Fruit fly (Drosophila melanogaster) whole organism, pupa: ENCODE data around the gene AOX4.

Source experiments
- CG10348 ChIP-seq: fragments of 200-800 bp; sonication (Bioruptor generic); IDR thresholded peaks from 2 replicates; pipeline ENCODE4 v1.3.6; 2022; ENCODE audit warnings: missing biosample characterization, missing genetic modification characterization
- CG12605 ChIP-seq: fragments of 200-800 bp; sonication (Bioruptor generic); IDR thresholded peaks from 2 replicates; pipeline ENCODE4 v1.3.6; 2022; ENCODE audit warnings: missing biosample characterization, missing genetic modification characterization
- CG13204 ChIP-seq: fragments of 200-800 bp; sonication (Bioruptor generic); optimal IDR thresholded peaks from 2 replicates; lab custom pipeline; 2018; ENCODE audit warnings: missing biosample characterization, mild to moderate bottlenecking, missing genetic modification characterization, moderate library complexity
- CG14655 ChIP-seq: fragments of 200-800 bp; sonication (Bioruptor generic); optimal IDR thresholded peaks from 3 replicates; lab custom pipeline; 2017; ENCODE audit warnings: mild to moderate bottlenecking, missing biosample characterization, missing genetic modification reagents, missing genetic modification characterization
- CG15710 ChIP-seq: fragments of 200-800 bp; sonication (Bioruptor generic); optimal IDR thresholded peaks from 2 replicates; lab custom pipeline; 2018; ENCODE audit warnings: missing biosample characterization, mild to moderate bottlenecking, missing genetic modification characterization, moderate library complexity
- CG17806 ChIP-seq: fragments of 200-800 bp; sonication (Bioruptor generic); optimal IDR thresholded peaks from 2 replicates; lab custom pipeline; 2018; ENCODE audit warnings: missing biosample characterization, mild to moderate bottlenecking, missing genetic modification characterization, moderate library complexity
- CG32121 ChIP-seq: fragments of 200-800 bp; sonication (Bioruptor generic); IDR thresholded peaks from 2 replicates; pipeline ENCODE4 v1.3.6; 2022; ENCODE audit warnings: missing biosample characterization, missing genetic modification characterization
- CG34367 ChIP-seq: fragments of 200-800 bp; sonication (Bioruptor generic); optimal IDR thresholded peaks from 2 replicates; lab custom pipeline; 2018; ENCODE audit warnings: missing biosample characterization, mild to moderate bottlenecking, missing genetic modification characterization
- CG4496 ChIP-seq: fragments of 200-800 bp; sonication (Bioruptor generic); IDR thresholded peaks from 3 replicates; pipeline ENCODE4 v1.3.6; 2022; ENCODE audit warnings: missing biosample characterization, missing genetic modification characterization
- CG8159 ChIP-seq: fragments of 200-800 bp; sonication (Bioruptor generic); optimal IDR thresholded peaks from 3 replicates; lab custom pipeline; 2018; ENCODE audit warnings: missing biosample characterization, mild to moderate bottlenecking, missing genetic modification characterization, moderate library complexity
- CG8301 ChIP-seq: fragments of 200-800 bp; sonication (Bioruptor generic); optimal IDR thresholded peaks from 2 replicates; lab custom pipeline; 2018; ENCODE audit warnings: missing biosample characterization, mild to moderate bottlenecking, missing genetic modification characterization
- CG9948 ChIP-seq: fragments of 200-800 bp; sonication (Bioruptor generic); optimal IDR thresholded peaks from 2 replicates; lab custom pipeline; 2018; ENCODE audit warnings: missing biosample characterization, mild to moderate bottlenecking, missing genetic modification characterization, moderate library complexity
- D1 ChIP-seq: fragments of 200-800 bp; sonication (Bioruptor generic); optimal IDR thresholded peaks from 2 replicates; lab custom pipeline; 2018; ENCODE audit warnings: missing biosample characterization, mild to moderate bottlenecking, missing genetic modification characterization, moderate library complexity
- EcR ChIP-seq: fragments of 200-800 bp; sonication (Bioruptor generic); optimal IDR thresholded peaks from 3 replicates; lab custom pipeline; 2019; ENCODE audit warnings: missing biosample characterization, missing genetic modification characterization, mild to moderate bottlenecking, moderate library complexity, missing genetic modification reagents
- Ets98B ChIP-seq: fragments of 200-800 bp; sonication (Bioruptor generic); IDR thresholded peaks from 2 replicates; pipeline ENCODE4 v1.3.6; 2022; ENCODE audit warnings: missing biosample characterization, missing genetic modification characterization
- Pif1A ChIP-seq: fragments of 200-800 bp; sonication (Bioruptor generic); optimal IDR thresholded peaks from 3 replicates; lab custom pipeline; 2016; ENCODE audit warnings: missing biosample characterization, missing genetic modification characterization
- Pif1B ChIP-seq: fragments of 200-800 bp; sonication (Bioruptor generic); optimal IDR thresholded peaks from 3 replicates; lab custom pipeline; 2016; ENCODE audit warnings: missing biosample characterization, missing genetic modification characterization
- Snoo ChIP-seq: fragments of 200-800 bp; sonication (Bioruptor generic); optimal IDR thresholded peaks from 3 replicates; lab custom pipeline; 2017; ENCODE audit warnings: missing biosample characterization, mild to moderate bottlenecking, missing genetic modification characterization, inconsistent platforms
- fd96Ca ChIP-seq: fragments of 200-800 bp; sonication (Bioruptor generic); IDR thresholded peaks from 3 replicates; pipeline ENCODE4 v1.3.6; 2022; ENCODE audit warnings: missing biosample characterization, missing genetic modification characterization
- gl ChIP-seq: fragments of 200-800 bp; sonication (Bioruptor generic); optimal IDR thresholded peaks from 2 replicates; lab custom pipeline; 2018; ENCODE audit warnings: missing biosample characterization, mild to moderate bottlenecking, missing genetic modification characterization
- rn ChIP-seq: fragments of 200-800 bp; sonication (Bioruptor generic); IDR thresholded peaks from 2 replicates; pipeline ENCODE4 v1.3.6; 2022; ENCODE audit warnings: missing biosample characterization, missing genetic modification characterization

The AOX4 gene

dm6 chr3R:15584523-15585149, 32.0 kb upstream of the AOX4 start:
- TF ChIP-seq CG15710 (tag; lab: Kevin White, UChicago) = no peak
- TF ChIP-seq CG14655 (GFP tag; lab: Kevin White, UChicago) = no peak
- TF ChIP-seq fd96Ca (GFP tag; lab: Robert Waterston, UW) = no peak
- no peak for TF ChIP-seq CG8159 (tag; lab: Kevin White, UChicago)
- no peak for TF ChIP-seq CG32121 (GFP tag; lab: Robert Waterston, UW)
- TF ChIP-seq CG17806 (tag; lab: Kevin White, UChicago) = no peak
- no peak for TF ChIP-seq Pif1B (GFP tag; lab: Kevin White, UChicago)
- no peak for TF ChIP-seq Ets98B (GFP tag; lab: Robert Waterston, UW)
- no peak for TF ChIP-seq Snoo (tag; lab: Kevin White, UChicago)

dm6 chr3R:15583447-15583846, 30.8 kb upstream of the AOX4 start:
- TF ChIP-seq fd96Ca (GFP tag; lab: Robert Waterston, UW) (no peak), CG17806 (tag; lab: Kevin White, UChicago) (no peak)

- no peak for TF ChIP-seq CG14655 (GFP tag; lab: Kevin White, UChicago)
- no peak for TF ChIP-seq CG10348 (GFP tag; lab: Robert Waterston, UW)
- TF ChIP-seq CG15710 (tag; lab: Kevin White, UChicago) = no peak
- TF ChIP-seq gl (tag; lab: Kevin White, UChicago) = no peak
- TF ChIP-seq CG4496 (GFP tag; lab: Robert Waterston, UW) = no peak
- no peak for TF ChIP-seq CG32121 (GFP tag; lab: Robert Waterston, UW)
- TF ChIP-seq CG12605 (GFP tag; lab: Robert Waterston, UW) = no peak
These were observed 30.0 kb upstream of the AOX4 start for dm6 chr3R:15582526-15583155.

DNA sequence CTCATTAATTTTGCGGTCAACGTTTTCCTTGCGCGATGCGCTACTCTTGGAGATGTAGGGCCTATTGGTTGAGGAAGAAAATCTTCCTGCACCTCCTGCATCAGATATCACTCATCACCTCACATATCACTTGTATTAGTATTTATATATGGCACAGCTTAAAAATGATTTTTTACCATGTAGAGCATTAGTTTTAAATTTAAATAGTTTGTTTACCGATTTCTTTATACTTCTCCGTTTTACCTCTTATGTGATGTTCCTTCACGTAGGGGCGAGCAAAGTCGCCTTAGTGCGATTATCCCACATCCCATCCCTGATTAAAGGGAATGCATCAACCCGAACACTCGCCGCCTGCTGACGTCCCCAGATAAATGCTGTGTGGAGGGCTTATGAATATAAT, 28.1 kb upstream of the AOX4 start:
- TF ChIP-seq EcR (GFP tag; lab: Kevin White, UChicago) = no peak
- TF ChIP-seq CG10348 (GFP tag; lab: Robert Waterston, UW) = no peak
- peak; percentile 35 for TF ChIP-seq CG8159 (tag; lab: Kevin White, UChicago)
- TF ChIP-seq CG12605 (GFP tag; lab: Robert Waterston, UW) = no peak
- no peak for TF ChIP-seq CG14655 (GFP tag; lab: Kevin White, UChicago)
- TF ChIP-seq Pif1B (GFP tag; lab: Kevin White, UChicago) = no peak
- TF ChIP-seq CG17806 (tag; lab: Kevin White, UChicago) = no peak
- TF ChIP-seq CG9948 (tag; lab: Kevin White, UChicago) = peak; percentile 11
- TF ChIP-seq CG15710 (tag; lab: Kevin White, UChicago) = peak; percentile 20
- TF ChIP-seq Snoo (tag; lab: Kevin White, UChicago) = peak; percentile 7
- no peak for TF ChIP-seq CG13204
- TF ChIP-seq rn (GFP tag; lab: Robert Waterston, UW) = no peak

DNA sequence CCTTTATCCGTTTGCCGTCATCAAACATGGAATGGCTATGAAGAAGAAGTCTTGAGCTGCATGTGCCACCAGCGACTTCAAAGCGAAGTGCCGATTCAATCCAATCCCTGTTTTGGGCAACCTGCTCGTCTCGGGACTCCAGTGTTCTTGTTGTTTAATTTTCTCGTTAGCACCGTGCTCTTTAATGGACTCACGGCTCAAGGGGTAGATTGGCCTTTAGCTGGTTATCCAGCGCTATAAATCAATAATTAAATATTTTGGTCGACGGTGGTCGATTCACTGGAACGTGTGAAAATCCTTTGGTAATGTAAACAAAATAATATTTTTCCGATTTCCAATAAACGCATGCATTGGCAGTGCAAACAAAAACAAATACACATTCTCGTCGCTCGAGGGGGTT, 27.1 kb upstream of the AOX4 start:
- TF ChIP-seq CG4496 (GFP tag; lab: Robert Waterston, UW) = no peak
- TF ChIP-seq D1 = no peak
- TF ChIP-seq CG14655 (GFP tag; lab: Kevin White, UChicago) = no peak
- TF ChIP-seq Ets98B (GFP tag; lab: Robert Waterston, UW) = no peak
- no peak for TF ChIP-seq Pif1B (GFP tag; lab: Kevin White, UChicago)
- no peak for TF ChIP-seq rn (GFP tag; lab: Robert Waterston, UW)
- no peak for TF ChIP-seq gl (tag; lab: Kevin White, UChicago)
- TF ChIP-seq CG15710 (tag; lab: Kevin White, UChicago) = no peak
- TF ChIP-seq CG8159 (tag; lab: Kevin White, UChicago) = no peak
- TF ChIP-seq fd96Ca (GFP tag; lab: Robert Waterston, UW) = no peak
- no peak for TF ChIP-seq Pif1A (GFP tag; lab: Kevin White, UChicago)
- no peak for TF ChIP-seq CG12605 (GFP tag; lab: Robert Waterston, UW)
- TF ChIP-seq CG34367 = no peak
- TF ChIP-seq CG32121 (GFP tag; lab: Robert Waterston, UW) = no peak
- no peak for TF ChIP-seq CG17806 (tag; lab: Kevin White, UChicago)
- no peak for TF ChIP-seq Snoo (tag; lab: Kevin White, UChicago)
- TF ChIP-seq CG13204 = no peak
- TF ChIP-seq CG8301 (tag; lab: Kevin White, UChicago) = no peak

dm6 chr3R:15568569-15568968, 15.9 kb upstream of the AOX4 start:
- TF ChIP-seq CG34367 (peak; percentile 76), CG9948 (tag; lab: Kevin White, UChicago) (peak; percentile 81), EcR (GFP tag; lab: Kevin White, UChicago) (no peak), CG12605 (GFP tag; lab: Robert Waterston, UW) (peak; percentile 20; the same call in 1 of the 2 replicates), CG13204 (peak; percentile 51), CG15710 (tag; lab: Kevin White, UChicago) (peak; percentile 83), Ets98B (GFP tag; lab: Robert Waterston, UW) (peak; percentile 42), fd96Ca (GFP tag; lab: Robert Waterston, UW) (no peak), Pif1B (GFP tag; lab: Kevin White, UChicago) (peak; percentile 69), CG8301 (tag; lab: Kevin White, UChicago) (peak; percentile 38), rn (GFP tag; lab: Robert Waterston, UW) (no peak), Pif1A (GFP tag; lab: Kevin White, UChicago) (peak; percentile 71), D1 (no peak), CG17806 (tag; lab: Kevin White, UChicago) (peak; percentile 80), CG8159 (tag; lab: Kevin White, UChicago) (peak; percentile 83), Snoo (tag; lab: Kevin White, UChicago) (peak; percentile 59), CG32121 (GFP tag; lab: Robert Waterston, UW) (0 out of 2 replicates have a peak, but pooled peaks have one; percentile 15), CG4496 (GFP tag; lab: Robert Waterston, UW) (peak; percentile 77; the same call in 2 of the 3 replicates), gl (tag; lab: Kevin White, UChicago) (peak; percentile 43), CG14655 (GFP tag; lab: Kevin White, UChicago) (peak; percentile 64)
